Worm (Caenorhabditis elegans) whole organism, late embryonic: Measurements from ENCODE around the gene F17C8.3.

ENCODE experiments used
- ceh-19 ChIP-seq: fragments of 200-800 bp; sonication (Bioruptor generic); optimal IDR thresholded peaks from 2 replicates; lab custom pipeline; 2018; ENCODE audit warnings: mild to moderate bottlenecking, missing genetic modification characterization, missing compliant biosample characterization
- ceh-2 ChIP-seq: sonication (generic microtip); optimal IDR thresholded peaks from 2 replicates; lab custom pipeline; 2016; ENCODE audit warnings: missing genotype, missing genetic modification characterization, missing compliant biosample characterization
- ceh-48 ChIP-seq: sonication (generic microtip); optimal IDR thresholded peaks from 2 replicates; lab custom pipeline; 2016; ENCODE audit warnings: missing genetic modification characterization, inconsistent platforms, missing compliant biosample characterization
- dve-1 ChIP-seq: sonication (generic microtip); optimal IDR thresholded peaks from 2 replicates; lab custom pipeline; 2017; ENCODE audit warnings: antibody characterized with exemption, mild to moderate bottlenecking, missing genetic modification characterization, missing compliant biosample characterization
- elt-4 ChIP-seq: sonication (generic microtip); optimal IDR thresholded peaks from 2 replicates; lab custom pipeline; 2016; ENCODE audit warnings: missing genetic modification characterization, missing compliant biosample characterization
- fkh-10 ChIP-seq: fragments of 150-350 bp; optimal IDR thresholded peaks from 2 replicates; lab custom pipeline; 2014; ENCODE audit warnings: missing biosample characterization, missing genetic modification reagents, missing genetic modification characterization
- fkh-6 ChIP-seq: sonication (generic microtip); optimal IDR thresholded peaks from 2 replicates; lab custom pipeline; 2016; ENCODE audit warnings: missing genetic modification characterization, missing compliant biosample characterization
- pha-2 ChIP-seq: sonication (generic microtip); optimal IDR thresholded peaks from 2 replicates; lab custom pipeline; 2017; ENCODE audit warnings: mild to moderate bottlenecking, missing genetic modification characterization, missing compliant biosample characterization
- sox-2 ChIP-seq: fragments of 200-800 bp; sonication (Bioruptor generic); IDR thresholded peaks from 2 replicates; pipeline ENCODE4 v1.3.6; 2022; ENCODE audit warnings: missing genetic modification reagents, missing genetic modification characterization, missing compliant biosample characterization
- tbx-2 ChIP-seq: sonication (generic microtip); optimal IDR thresholded peaks from 2 replicates; lab custom pipeline; 2016; ENCODE audit warnings: missing genetic modification characterization, missing compliant biosample characterization
- ztf-16 ChIP-seq: sonication (generic microtip); optimal IDR thresholded peaks from 2 replicates; lab custom pipeline; 2017; ENCODE audit warnings: missing genetic modification characterization, missing compliant biosample characterization

- TF ChIP-seq tbx-2: no peak
- TF ChIP-seq fkh-6: no peak
- TF ChIP-seq fkh-10 (GFP tag; lab: Kevin White, UChicago): no peak
- no peak for TF ChIP-seq dve-1 (tag; lab: Kevin White, UChicago)
- TF ChIP-seq elt-4 (tag; lab: Kevin White, UChicago): no peak
- TF ChIP-seq ceh-2 (tag; lab: Kevin White, UChicago): no peak
- TF ChIP-seq ceh-48 (tag; lab: Kevin White, UChicago): no peak
- TF ChIP-seq ceh-19 (GFP tag; lab: Kevin White, UChicago): no peak
- no peak for TF ChIP-seq ztf-16 (tag; lab: Kevin White, UChicago)
- TF ChIP-seq pha-2: no peak
- TF ChIP-seq sox-2 (GFP tag; lab: Robert Waterston, UW): no peak
These were observed 36.3 kb downstream of the F17C8.3 start for ce11 chrIII:4767869-4768645.
